Worm (Caenorhabditis elegans): Measurements from ENCODE around the gene math-20.
"Not testable (repeated sequence)": the region's sequence is repeated elsewhere in the genome, so short reads cannot be mapped to it uniquely, and the experiment has no call there.

The math-20 gene

DNA sequence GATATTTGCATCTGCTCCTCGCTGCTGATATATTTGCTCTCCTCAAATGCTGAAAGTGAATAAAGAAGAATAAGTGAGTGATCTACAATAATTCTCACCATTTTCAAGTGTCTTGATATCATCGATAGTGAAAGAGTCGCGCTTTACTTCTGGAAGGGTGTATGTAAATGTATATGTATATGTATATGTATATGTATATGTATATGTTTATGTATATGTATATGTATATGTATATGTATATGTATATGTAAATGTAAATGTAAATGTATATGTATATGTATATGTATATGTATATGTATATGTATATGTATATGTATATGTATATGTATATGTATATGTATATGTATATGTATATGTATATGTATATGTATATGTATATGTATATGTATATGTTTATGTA, 4.4 kb downstream of the math-20 start, which contains the start of gene ceh-84:
TSS of gene ceh-84 (minus strand) at position 101 of the 400 bp plus-strand sequence.
- TF ChIP-seq efl-3 (GFP tag; optimal IDR thresholded peaks at IDR 0.05); unc-98 (GFP tag; IDR thresholded peaks at IDR 0.05); fkh-4 (tag; optimal IDR thresholded peaks at IDR 0.05; ENCODE audit: borderline replicate concordance): not testable (repeated sequence)

DNA sequence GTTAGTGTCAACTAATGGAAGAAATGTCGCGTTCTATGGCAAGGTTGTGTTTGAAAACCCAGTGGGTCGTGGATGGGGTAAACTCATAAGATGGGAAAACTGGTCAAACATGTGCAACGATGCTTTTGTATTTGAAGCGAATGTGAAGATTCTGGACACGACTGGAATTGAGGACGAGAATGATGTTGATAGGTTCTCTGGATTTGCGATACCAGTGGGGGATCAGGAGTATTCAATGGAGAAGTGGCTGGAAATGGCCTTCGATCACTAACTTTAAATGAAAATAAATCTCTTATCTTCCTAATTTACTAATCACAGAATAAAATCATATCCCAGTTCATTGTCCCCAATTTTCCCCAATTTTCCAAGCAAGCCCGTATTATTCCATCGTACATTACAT, 14.8 kb downstream of the math-20 start:
- TF ChIP-seq lir-3 (tag; optimal IDR thresholded peaks at IDR 0.05; ENCODE audit: poor library complexity) (no peak), sox-4 (tag; optimal IDR thresholded peaks at IDR 0.05) (no peak), ztf-4 (tag; optimal IDR thresholded peaks at IDR 0.05) (no peak), lsy-2 (tag; optimal IDR thresholded peaks at IDR 0.05) (no peak), fkh-4 (tag; optimal IDR thresholded peaks at IDR 0.05; ENCODE audit: borderline replicate concordance) (no peak), hlh-17 (GFP tag; optimal IDR thresholded peaks at IDR 0.05; ENCODE audit: borderline replicate concordance) (no peak), skn-1 (tag; optimal IDR thresholded peaks at IDR 0.05) (no peak), nhr-20 (tag; optimal IDR thresholded peaks at IDR 0.05) (no peak), lin-14 (GFP tag; optimal IDR thresholded peaks at IDR 0.05) (no peak), aly-2 (tag; optimal IDR thresholded peaks at IDR 0.05) (no peak), tbx-2 (tag; optimal IDR thresholded peaks at IDR 0.05) (no peak), tlp-1 (tag; optimal IDR thresholded peaks at IDR 0.05) (no peak), nhr-77 (tag; optimal IDR thresholded peaks at IDR 0.05) (no peak), grh-1 (GFP tag; IDR thresholded peaks at IDR 0.05) (no peak), lin-13 (GFP tag; optimal IDR thresholded peaks at IDR 0.05) (no peak)

DNA sequence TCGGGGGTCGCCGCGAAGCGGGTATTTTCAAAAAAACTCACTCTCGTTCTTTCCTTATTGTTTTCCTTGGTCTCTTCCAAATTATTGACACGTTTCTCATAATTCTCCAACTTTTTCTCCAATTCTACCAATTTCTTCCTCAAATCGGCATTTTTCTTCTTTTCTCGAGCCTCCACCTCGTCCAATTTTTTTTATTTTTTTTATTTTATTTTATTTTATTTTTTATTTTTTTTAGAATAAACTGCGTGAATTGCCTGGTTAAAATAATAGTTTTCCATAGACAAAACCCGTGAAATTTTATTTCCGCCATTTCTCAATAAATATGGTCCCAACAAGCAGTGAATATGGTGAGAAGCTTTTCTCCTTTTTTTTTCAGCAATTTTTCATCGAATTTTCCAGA, 16.4 kb downstream of the math-20 start, which contains the start of gene F59H6.15:
TSS of gene F59H6.15 (plus strand) at position 301 of the 400 bp plus-strand sequence.
- TF ChIP-seq unc-62 (GFP tag; optimal IDR thresholded peaks at IDR 0.05) (no peak), nhr-12 (tag; optimal IDR thresholded peaks at IDR 0.05) (no peak), grh-1 (GFP tag; IDR thresholded peaks at IDR 0.05) (no peak), unc-130 (tag; optimal IDR thresholded peaks at IDR 0.05) (no peak), ztf-11 (tag; optimal IDR thresholded peaks at IDR 0.05) (no peak), pax-3 (tag; optimal IDR thresholded peaks at IDR 0.05) (no peak), zip-4 (GFP tag; optimal IDR thresholded peaks at IDR 0.05) (no peak), nhr-237 (tag; optimal IDR thresholded peaks at IDR 0.05) (no peak), fkh-8 (tag; optimal IDR thresholded peaks at IDR 0.05) (no peak), dsc-1 (tag; optimal IDR thresholded peaks at IDR 0.05) (no peak), C34B4.2 (tag; optimal IDR thresholded peaks at IDR 0.05) (no peak)

DNA sequence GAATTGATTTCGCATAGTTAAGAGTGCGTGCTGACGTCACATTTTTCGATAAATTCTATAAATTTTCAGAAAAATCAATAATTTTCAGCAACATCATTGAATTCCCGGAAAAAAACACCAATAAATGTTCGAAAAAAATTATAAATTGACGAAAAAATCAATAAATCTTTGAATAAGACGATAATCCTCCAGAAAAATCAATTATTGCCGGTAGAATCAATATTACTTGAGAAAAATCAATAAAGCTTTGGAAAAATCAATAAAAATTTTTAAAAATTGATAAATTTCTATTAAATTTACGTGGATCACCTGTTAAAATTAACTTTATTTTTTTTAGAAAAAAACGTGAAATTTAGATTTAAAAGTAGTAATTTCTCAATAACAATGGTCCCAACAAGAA, 17.5 kb downstream of the math-20 start:
- TF ChIP-seq efl-3 (GFP tag; optimal IDR thresholded peaks at IDR 0.05): no peak

DNA sequence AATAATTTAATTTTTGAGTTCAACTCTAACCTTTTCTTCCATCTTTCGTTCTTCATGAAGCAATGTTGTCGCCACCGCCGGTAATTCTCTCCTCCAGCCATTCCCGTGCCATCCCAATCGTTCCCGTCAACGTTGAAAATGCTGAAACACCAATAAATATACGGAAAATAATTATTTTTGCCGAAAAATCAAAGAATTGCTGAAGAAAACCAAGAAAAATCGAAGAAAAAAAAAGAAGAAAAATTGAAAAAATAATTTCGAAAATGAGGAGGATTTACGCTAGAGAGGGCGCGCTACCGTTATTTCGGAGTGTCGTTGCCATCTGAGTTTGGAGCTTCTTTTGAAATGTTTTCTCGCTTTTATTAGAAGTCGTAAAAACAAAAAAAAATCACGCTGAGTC, 27.2 kb downstream of the math-20 start, which contains the start of gene cya-2:
TSS of gene cya-2 (minus strand) at position 101 of the 400 bp plus-strand sequence.
- not testable (repeated sequence) for TF ChIP-seq mep-1 (tag; optimal IDR thresholded peaks at IDR 0.05); ztf-11 (tag; optimal IDR thresholded peaks at IDR 0.05); alr-1 (tag; optimal IDR thresholded peaks at IDR 0.05; ENCODE audit: borderline replicate concordance)

DNA sequence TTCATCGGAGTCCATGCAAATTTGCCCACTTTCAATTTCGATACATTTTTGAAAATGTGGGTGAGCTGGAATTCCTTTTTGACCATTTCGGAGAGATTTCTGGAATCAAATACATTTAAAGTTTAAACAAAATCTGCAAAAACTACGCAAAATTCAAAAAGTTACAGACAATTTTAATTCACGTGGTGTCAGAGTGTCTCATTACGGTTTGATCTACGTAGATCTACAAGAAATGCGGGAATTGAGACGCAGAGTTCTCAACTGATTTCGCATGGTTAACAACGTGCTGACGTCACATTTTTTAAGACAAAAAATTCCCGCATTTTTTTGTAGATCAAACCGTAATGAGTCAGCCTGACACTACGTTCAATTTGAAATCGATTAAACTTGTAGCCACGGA, 30.2 kb downstream of the math-20 start, which contains the start of gene bath-21:
TSS of gene bath-21 (minus strand) at position 101 of the 400 bp plus-strand sequence.
- TF ChIP-seq blmp-1 (tag; optimal IDR thresholded peaks at IDR 0.05): no peak
- TF ChIP-seq nhr-20 (tag; optimal IDR thresholded peaks at IDR 0.05): no peak
- no peak for TF ChIP-seq swsn-7 (tag; optimal IDR thresholded peaks at IDR 0.05)
- no peak for TF ChIP-seq nhr-47 (tag; optimal IDR thresholded peaks at IDR 0.05)
- no peak for TF ChIP-seq nhr-77 (tag; optimal IDR thresholded peaks at IDR 0.05)
- no peak for TF ChIP-seq ceh-88 (GFP tag; IDR thresholded peaks at IDR 0.05)
- no peak for TF ChIP-seq ces-1 (GFP tag; optimal IDR thresholded peaks at IDR 0.05)
